Worm (Caenorhabditis elegans) whole organism, midembryonic: ENCODE results near the gene F53F8.4.

Experiments
- T22C8.4 ChIP-seq: fragments of 200-800 bp; sonication (Bioruptor generic); IDR thresholded peaks from 2 replicates; pipeline ENCODE4 v1.3.6; 2022; ENCODE audit warnings: missing genetic modification characterization, missing compliant biosample characterization
- cog-1 ChIP-seq: sonication (generic microtip); optimal IDR thresholded peaks from 2 replicates; lab custom pipeline; 2016; ENCODE audit warnings: missing genetic modification characterization, missing compliant biosample characterization
- flt-1 ChIP-seq: fragments of 200-800 bp; sonication (Bioruptor generic); IDR thresholded peaks from 2 replicates; pipeline ENCODE4 v1.3.6; 2022; ENCODE audit warnings: missing genetic modification characterization, missing compliant biosample characterization
- klf-2 ChIP-seq: fragments of 200-800 bp; sonication (Bioruptor generic); conservative IDR thresholded peaks from 2 replicates; pipeline ENCODE4 v1.3.6; 2022; ENCODE audit warnings: missing genetic modification reagents, missing genetic modification characterization, missing compliant biosample characterization
- med-1 ChIP-seq: sonication (generic microtip); optimal IDR thresholded peaks from 2 replicates; lab custom pipeline; 2017; ENCODE audit warnings: missing genetic modification characterization, mild to moderate bottlenecking, missing compliant biosample characterization, antibody characterized with exemption, missing genetic modification reagents; ENCODE audit not compliant: insufficient read depth
- ref-1 ChIP-seq: fragments of 200-800 bp; sonication (Bioruptor generic); conservative IDR thresholded peaks from 2 replicates; pipeline ENCODE4 v1.3.6; 2022; ENCODE audit warnings: missing genetic modification reagents, missing genetic modification characterization, missing compliant biosample characterization
- tab-1 ChIP-seq: fragments of 200-800 bp; sonication (Bioruptor generic); IDR thresholded peaks from 2 replicates; pipeline ENCODE4 v1.3.6; 2022; ENCODE audit warnings: missing genetic modification characterization, missing compliant biosample characterization
- ztf-23 ChIP-seq: fragments of 200-800 bp; sonication (Bioruptor generic); IDR thresholded peaks from 2 replicates; pipeline ENCODE4 v1.3.6; 2022; ENCODE audit warnings: missing genetic modification reagents, missing genetic modification characterization, missing compliant biosample characterization
- ztf-29 ChIP-seq: fragments of 200-800 bp; sonication (Bioruptor generic); IDR thresholded peaks from 2 replicates; pipeline ENCODE4 v1.3.6; 2022; ENCODE audit warnings: missing genetic modification reagents, missing genetic modification characterization, missing compliant biosample characterization

Gene F53F8.4

ce11 chrV:20691585-20691984, at the start of gene F53F8.4:
F53F8.4 (minus strand) TSS chrV:20691685.
- no peak for TF ChIP-seq T22C8.4 (GFP tag; lab: Robert Waterston, UW)
- no peak for TF ChIP-seq tab-1 (GFP tag; lab: Robert Waterston, UW)
- no peak for TF ChIP-seq ref-1 (GFP tag; lab: Robert Waterston, UW)
- no peak for TF ChIP-seq flt-1
- TF ChIP-seq ztf-23 (GFP tag; lab: Robert Waterston, UW), result no peak
- no peak for TF ChIP-seq med-1
- TF ChIP-seq cog-1 (tag; lab: Kevin White, UChicago), result no peak
- TF ChIP-seq klf-2 (GFP tag; lab: Robert Waterston, UW), result no peak
- TF ChIP-seq ztf-29 (GFP tag; lab: Robert Waterston, UW), result no peak

- TF ChIP-seq T22C8.4 (GFP tag; lab: Robert Waterston, UW) (no peak), ref-1 (GFP tag; lab: Robert Waterston, UW) (no peak), flt-1 (no peak), cog-1 (tag; lab: Kevin White, UChicago) (no peak)
Observed at ce11 chrV:20739387-20739786, 47.9 kb upstream of the F53F8.4 start.

- TF ChIP-seq ztf-23 (GFP tag; lab: Robert Waterston, UW) (no peak), ztf-29 (GFP tag; lab: Robert Waterston, UW) (no peak), tab-1 (GFP tag; lab: Robert Waterston, UW) (no peak), flt-1 (no peak), T22C8.4 (GFP tag; lab: Robert Waterston, UW) (no peak), cog-1 (tag; lab: Kevin White, UChicago) (no peak), med-1 (no peak), ref-1 (GFP tag; lab: Robert Waterston, UW) (no peak), klf-2 (GFP tag; lab: Robert Waterston, UW) (no peak)
Observed at ce11 chrV:20734658-20735057, 43.2 kb upstream of the F53F8.4 start, which contains the start of gene srxa-6. srxa-6 (plus strand) TSS chrV:20734958.

- TF ChIP-seq klf-2 (GFP tag; lab: Robert Waterston, UW), result no peak
Observed at ce11 chrV:20731787-20732186, 40.3 kb upstream of the F53F8.4 start, which contains the start of gene srxa-1. srxa-1 (plus strand) TSS chrV:20732087.

- TF ChIP-seq cog-1 (tag; lab: Kevin White, UChicago) (peak; percentile 54), flt-1 (no peak)
Observed at ce11 chrV:20728763-20729350, 37.4 kb upstream of the F53F8.4 start, which contains the start of gene ipla-3. ipla-3 (minus strand) TSS chrV:20729272.

ce11 chrV:20727458-20727857, 36.0 kb upstream of the F53F8.4 start:
- TF ChIP-seq flt-1 (no peak), klf-2 (GFP tag; lab: Robert Waterston, UW) (no peak), med-1 (no peak), ztf-29 (GFP tag; lab: Robert Waterston, UW) (no peak)

- no peak for TF ChIP-seq tab-1 (GFP tag; lab: Robert Waterston, UW)
- no peak for TF ChIP-seq ref-1 (GFP tag; lab: Robert Waterston, UW)
- TF ChIP-seq flt-1, result no peak
- no peak for TF ChIP-seq T22C8.4 (GFP tag; lab: Robert Waterston, UW)
- TF ChIP-seq klf-2 (GFP tag; lab: Robert Waterston, UW), result no peak
- no peak for TF ChIP-seq cog-1 (tag; lab: Kevin White, UChicago)
- no peak for TF ChIP-seq ztf-29 (GFP tag; lab: Robert Waterston, UW)
- TF ChIP-seq ztf-23 (GFP tag; lab: Robert Waterston, UW), result no peak
- no peak for TF ChIP-seq med-1
Observed at ce11 chrV:20722447-20722846, 31.0 kb upstream of the F53F8.4 start.

ce11 chrV:20721934-20722333, 30.4 kb upstream of the F53F8.4 start, which contains the start of gene Y44A6C.2:
Y44A6C.2 (plus strand) TSS chrV:20722234.
- TF ChIP-seq flt-1, result no peak
- no peak for TF ChIP-seq cog-1 (tag; lab: Kevin White, UChicago)
- TF ChIP-seq T22C8.4 (GFP tag; lab: Robert Waterston, UW), result no peak
- TF ChIP-seq ref-1 (GFP tag; lab: Robert Waterston, UW), result no peak
- TF ChIP-seq med-1, result no peak
- TF ChIP-seq klf-2 (GFP tag; lab: Robert Waterston, UW), result no peak
- TF ChIP-seq ztf-29 (GFP tag; lab: Robert Waterston, UW), result no peak
- TF ChIP-seq ztf-23 (GFP tag; lab: Robert Waterston, UW), result no peak
- TF ChIP-seq tab-1 (GFP tag; lab: Robert Waterston, UW), result no peak

ce11 chrV:20716830-20717441, 25.5 kb upstream of the F53F8.4 start:
- no peak for TF ChIP-seq ref-1 (GFP tag; lab: Robert Waterston, UW)
- TF ChIP-seq ztf-29 (GFP tag; lab: Robert Waterston, UW), result no peak
- peak; percentile 41; the same call in 1 of the 2 replicates for TF ChIP-seq ztf-23 (GFP tag; lab: Robert Waterston, UW)
- TF ChIP-seq tab-1 (GFP tag; lab: Robert Waterston, UW), result no peak
- TF ChIP-seq T22C8.4 (GFP tag; lab: Robert Waterston, UW), result 0 out of 2 replicates have a peak, but pooled peaks have one; percentile 8
- TF ChIP-seq cog-1 (tag; lab: Kevin White, UChicago), result no peak

- TF ChIP-seq ztf-23 (GFP tag; lab: Robert Waterston, UW) (no peak), flt-1 (no peak), ref-1 (GFP tag; lab: Robert Waterston, UW) (no peak), cog-1 (tag; lab: Kevin White, UChicago) (no peak), ztf-29 (GFP tag; lab: Robert Waterston, UW) (no peak), med-1 (no peak)
Observed at ce11 chrV:20716267-20716666, 24.8 kb upstream of the F53F8.4 start.
